Worm (Caenorhabditis elegans) whole organism, L2 larva: Measurements from ENCODE around the gene C05D11.8.
A peak's percentile ranks its signal among the peaks of the same experiment; 100 is the strongest.

Experiments
- C34F6.9 ChIP-seq: fragments of 150-350 bp; optimal IDR thresholded peaks from 2 replicates; lab custom pipeline; 2014; ENCODE audit warnings: missing biosample characterization, missing genetic modification characterization
- F13H6.1 ChIP-seq: sonication (generic microtip); optimal IDR thresholded peaks from 2 replicates; lab custom pipeline; 2016; ENCODE audit warnings: missing genetic modification characterization, missing compliant biosample characterization
- R02D3.7 ChIP-seq: fragments of 150-350 bp; optimal IDR thresholded peaks from 2 replicates; lab custom pipeline; 2014; ENCODE audit warnings: missing biosample characterization, missing genetic modification characterization
- Y55F3AM.14 ChIP-seq: fragments of 200-800 bp; sonication (Bioruptor generic); optimal IDR thresholded peaks from 2 replicates; lab custom pipeline; 2018; ENCODE audit warnings: mild to moderate bottlenecking, missing genetic modification characterization, missing compliant biosample characterization
- ZK546.5 ChIP-seq: sonication (generic microtip); optimal IDR thresholded peaks from 2 replicates; lab custom pipeline; 2017; ENCODE audit warnings: missing biosample characterization, missing genetic modification characterization
- alr-1 ChIP-seq: fragments of 150-350 bp; optimal IDR thresholded peaks from 2 replicates; lab custom pipeline; 2014; ENCODE audit warnings: missing biosample characterization, missing genetic modification characterization
- aly-2 ChIP-seq: fragments of 150-350 bp; optimal IDR thresholded peaks from 2 replicates; lab custom pipeline; 2014; ENCODE audit warnings: missing biosample characterization, missing genetic modification characterization
- ama-1 ChIP-seq: fragments of 150-350 bp; optimal IDR thresholded peaks from 2 replicates; lab custom pipeline; 2018; ENCODE audit warnings: inconsistent platforms
- blmp-1 ChIP-seq: sonication (generic microtip); optimal IDR thresholded peaks from 2 replicates; lab custom pipeline; 2017; ENCODE audit warnings: missing genetic modification characterization, mild to moderate bottlenecking, missing compliant biosample characterization, antibody characterized with exemption, moderate library complexity; ENCODE audit not compliant: insufficient read depth
- ceh-16 ChIP-seq: fragments of 150-350 bp; optimal IDR thresholded peaks from 2 replicates; lab custom pipeline; 2014; ENCODE audit warnings: missing biosample characterization, missing genetic modification characterization
- ceh-82 ChIP-seq: fragments of 150-350 bp; optimal IDR thresholded peaks from 2 replicates; lab custom pipeline; 2014; ENCODE audit warnings: missing biosample characterization, missing genetic modification characterization
- crh-2 ChIP-seq: sonication (generic microtip); optimal IDR thresholded peaks from 2 replicates; lab custom pipeline; 2017; ENCODE audit warnings: missing biosample characterization, missing genetic modification characterization
- dmd-4 ChIP-seq: sonication (generic microtip); optimal IDR thresholded peaks from 2 replicates; lab custom pipeline; 2017; ENCODE audit warnings: missing biosample characterization, missing genetic modification characterization
- egl-27 ChIP-seq: sonication (generic microtip); optimal IDR thresholded peaks from 3 replicates; lab custom pipeline; 2017; ENCODE audit warnings: missing biosample characterization, missing genetic modification reagents, missing genetic modification characterization
- elt-1 ChIP-seq: fragments of 150-350 bp; optimal IDR thresholded peaks from 2 replicates; lab custom pipeline; 2014; ENCODE audit warnings: missing biosample characterization, missing genetic modification characterization
- elt-3 ChIP-seq: sonication (generic microtip); optimal IDR thresholded peaks from 2 replicates; lab custom pipeline; 2017; ENCODE audit warnings: missing biosample characterization, missing genetic modification characterization
- fos-1 ChIP-seq: fragments of 150-350 bp; optimal IDR thresholded peaks from 2 replicates; lab custom pipeline; 2014; ENCODE audit warnings: missing biosample characterization, missing genetic modification characterization
- gmeb-1 ChIP-seq: fragments of 150-350 bp; optimal IDR thresholded peaks from 2 replicates; lab custom pipeline; 2014; ENCODE audit warnings: missing biosample characterization, missing genetic modification characterization
- lin-11 ChIP-seq: fragments of 150-350 bp; sonication (generic microtip); optimal IDR thresholded peaks from 2 replicates; lab custom pipeline; 2014; ENCODE audit warnings: missing biosample characterization, missing genetic modification characterization, inconsistent platforms, mixed read lengths
- lin-13 ChIP-seq: fragments of 150-350 bp; optimal IDR thresholded peaks from 2 replicates; lab custom pipeline; 2014; ENCODE audit warnings: missing biosample characterization, missing genetic modification reagents, missing genetic modification characterization
- lin-39 ChIP-seq: fragments of 150-350 bp; optimal IDR thresholded peaks from 2 replicates; lab custom pipeline; 2014; ENCODE audit warnings: missing biosample characterization, missing genetic modification reagents, missing genetic modification characterization
- lsy-2 ChIP-seq, 2 experiments: fragments of 150-350 bp in 1 of 2; sonication (generic microtip) in 1 of 2; optimal IDR thresholded peaks; 2 replicates each; lab custom pipeline; 2014 to 2017; ENCODE audit warnings: missing biosample characterization in 2 of 2, missing genetic modification characterization in 2 of 2
- mab-5 ChIP-seq: fragments of 150-350 bp; optimal IDR thresholded peaks from 2 replicates; lab custom pipeline; 2014; ENCODE audit warnings: missing biosample characterization, missing genetic modification characterization
- mbf-1 ChIP-seq: sonication (generic microtip); optimal IDR thresholded peaks from 2 replicates; lab custom pipeline; 2017; ENCODE audit warnings: missing biosample characterization, missing genetic modification characterization
- mdl-1 ChIP-seq, 2 experiments: fragments of 150-350 bp in 1 of 2; sonication (generic microtip) in 1 of 2; optimal IDR thresholded peaks; 2 replicates each; lab custom pipeline; 2017; ENCODE audit warnings: missing biosample characterization in 2 of 2, missing genetic modification characterization in 2 of 2
- nhr-10 ChIP-seq: sonication (generic microtip); optimal IDR thresholded peaks from 2 replicates; lab custom pipeline; 2017; ENCODE audit warnings: missing biosample characterization, missing genetic modification characterization
- nhr-11 ChIP-seq: fragments of 150-350 bp; optimal IDR thresholded peaks from 2 replicates; lab custom pipeline; 2014; ENCODE audit warnings: missing biosample characterization, missing genetic modification characterization
- nhr-12 ChIP-seq: fragments of 150-350 bp; optimal IDR thresholded peaks from 2 replicates; lab custom pipeline; 2014; ENCODE audit warnings: missing biosample characterization, missing genetic modification characterization
- nhr-129 ChIP-seq: fragments of 150-350 bp; optimal IDR thresholded peaks from 2 replicates; lab custom pipeline; 2014; ENCODE audit warnings: missing biosample characterization, missing genetic modification characterization
- nhr-21 ChIP-seq: fragments of 150-350 bp; optimal IDR thresholded peaks from 2 replicates; lab custom pipeline; 2014; ENCODE audit warnings: missing biosample characterization, missing genetic modification characterization
- nhr-23 ChIP-seq: fragments of 150-350 bp; optimal IDR thresholded peaks from 2 replicates; lab custom pipeline; 2014; ENCODE audit warnings: missing biosample characterization, missing genetic modification reagents, missing genetic modification characterization
- nhr-237 ChIP-seq: fragments of 150-350 bp; optimal IDR thresholded peaks from 2 replicates; lab custom pipeline; 2014; ENCODE audit warnings: missing biosample characterization, missing genetic modification characterization
- nhr-25 ChIP-seq: fragments of 150-350 bp; sonication (generic microtip); optimal IDR thresholded peaks from 3 replicates; lab custom pipeline; 2014; ENCODE audit warnings: missing biosample characterization, missing genetic modification characterization
- nhr-6 ChIP-seq: fragments of 150-350 bp; optimal IDR thresholded peaks from 2 replicates; lab custom pipeline; 2014; ENCODE audit warnings: missing biosample characterization, missing genetic modification characterization
- nhr-77 ChIP-seq: fragments of 150-350 bp; optimal IDR thresholded peaks from 2 replicates; lab custom pipeline; 2014; ENCODE audit warnings: missing biosample characterization, missing genetic modification characterization
- peb-1 ChIP-seq: fragments of 150-350 bp; optimal IDR thresholded peaks from 2 replicates; lab custom pipeline; 2014; ENCODE audit warnings: missing biosample characterization, missing genetic modification characterization
- sem-4 ChIP-seq: fragments of 150-350 bp; optimal IDR thresholded peaks from 2 replicates; lab custom pipeline; 2014; ENCODE audit warnings: missing biosample characterization, missing genetic modification reagents, missing genetic modification characterization
- skn-1 ChIP-seq: sonication (generic microtip); optimal IDR thresholded peaks from 2 replicates; lab custom pipeline; 2017; ENCODE audit warnings: missing biosample characterization, missing genetic modification characterization
- sma-3 ChIP-seq: sonication (generic microtip); optimal IDR thresholded peaks from 2 replicates; lab custom pipeline; 2016; ENCODE audit warnings: missing genetic modification reagents, missing genetic modification characterization, missing compliant biosample characterization
- sma-9 ChIP-seq, 2 experiments: fragments of 150-350 bp in 1 of 2; sonication (generic microtip) in 1 of 2; optimal IDR thresholded peaks; 2 replicates each; lab custom pipeline; 2014 to 2016; ENCODE audit warnings: missing genetic modification characterization in 2 of 2, mild to moderate bottlenecking in 1 of 2, missing biosample characterization in 1 of 2, missing compliant biosample characterization in 1 of 2, missing genetic modification reagents in 1 of 2, moderate library complexity in 1 of 2
- snpc-4 ChIP-seq: fragments of 150-350 bp; optimal IDR thresholded peaks from 2 replicates; lab custom pipeline; 2014; ENCODE audit warnings: missing biosample characterization, missing genetic modification characterization
- unc-39 ChIP-seq: fragments of 150-350 bp; optimal IDR thresholded peaks from 2 replicates; lab custom pipeline; 2014; ENCODE audit warnings: missing biosample characterization, missing genetic modification characterization
- unc-55 ChIP-seq: fragments of 150-350 bp; sonication (generic microtip); optimal IDR thresholded peaks from 3 replicates; lab custom pipeline; 2014; ENCODE audit warnings: missing biosample characterization, missing genetic modification reagents, missing genetic modification characterization
- unc-62 ChIP-seq: fragments of 150-350 bp; optimal IDR thresholded peaks from 2 replicates; lab custom pipeline; 2014; ENCODE audit warnings: missing biosample characterization, missing genetic modification reagents, missing genetic modification characterization
- zag-1 ChIP-seq: fragments of 150-350 bp; optimal IDR thresholded peaks from 2 replicates; lab custom pipeline; 2014; ENCODE audit warnings: missing biosample characterization, missing genetic modification characterization
- ztf-1 ChIP-seq: fragments of 200-800 bp; sonication (Bioruptor generic); conservative IDR thresholded peaks from 2 replicates; pipeline ENCODE4 v1.3.6; 2022; ENCODE audit warnings: missing genetic modification characterization, missing compliant biosample characterization
- ztf-11 ChIP-seq: sonication (generic microtip); optimal IDR thresholded peaks from 2 replicates; lab custom pipeline; 2017; ENCODE audit warnings: missing biosample characterization, missing genetic modification characterization
- ztf-4 ChIP-seq: fragments of 150-350 bp; optimal IDR thresholded peaks from 2 replicates; lab custom pipeline; 2014; ENCODE audit warnings: missing biosample characterization, missing genetic modification characterization

C05D11.8 gene

DNA sequence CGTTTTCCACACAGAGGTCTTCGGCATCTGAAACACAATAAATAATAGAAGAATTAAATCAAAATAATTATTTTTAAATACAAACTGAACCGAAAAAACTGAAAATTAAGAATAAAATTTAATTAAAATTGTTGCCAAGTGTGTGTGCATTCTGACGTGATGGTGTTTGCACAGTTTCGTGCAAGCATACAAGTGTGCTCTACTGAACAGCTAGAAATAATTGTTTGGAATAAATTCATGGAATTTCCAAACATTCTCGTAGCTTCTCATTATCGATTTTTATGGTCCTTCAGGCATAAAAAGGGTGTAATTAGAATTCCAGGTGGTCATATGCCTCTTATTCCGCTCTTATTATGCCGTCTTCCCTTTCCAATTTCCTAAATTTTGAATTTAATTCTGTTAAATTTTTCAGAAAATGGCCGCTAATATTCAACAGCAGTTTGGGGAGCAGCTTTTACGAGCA is 4.7 kb upstream of the C05D11.8 start, which contains the start of the genes mrps-17 and txdc-9:
TSS of gene mrps-17 (minus strand) at position 33 of the 463 bp plus-strand sequence.
TSS of gene txdc-9 (plus strand) at position 413 of the 463 bp plus-strand sequence.
- peak; percentile 37 for TF ChIP-seq lin-11 (tag; lab: Kevin White, UChicago)
- no peak for TF ChIP-seq snpc-4 (tag; lab: Kevin White, UChicago)
- no peak for TF ChIP-seq ama-1 (lab: Kevin White, UChicago)
- peak; percentile 60 for TF ChIP-seq F13H6.1
- TF ChIP-seq Y55F3AM.14 (GFP tag; lab: Kevin White, UChicago) = no peak
- TF ChIP-seq nhr-6 (tag; lab: Kevin White, UChicago) = peak; percentile 58
- TF ChIP-seq unc-62 (GFP tag; lab: Kevin White, UChicago) = no peak
- TF ChIP-seq elt-1 (tag; lab: Kevin White, UChicago) = no peak
- TF ChIP-seq ztf-1 (GFP tag; lab: Robert Waterston, UW) = no peak
- peak; percentile 89 for TF ChIP-seq crh-2 (tag; lab: Kevin White, UChicago)
- peak; percentile 60 for TF ChIP-seq fos-1 (tag; lab: Kevin White, UChicago)
- no peak for TF ChIP-seq unc-39
- no peak for TF ChIP-seq mbf-1
- peak; percentile 67 to 90 for TF ChIP-seq lsy-2 (tag; optimal IDR thresholded peaks at IDR 0.05; lab: Kevin White, UChicago)
- no peak for TF ChIP-seq nhr-77 (tag; lab: Kevin White, UChicago)
- no peak for TF ChIP-seq nhr-23 (tag; lab: Kevin White, UChicago)
- TF ChIP-seq nhr-12 (tag; lab: Kevin White, UChicago) = no peak
- peak; percentile 71 for TF ChIP-seq gmeb-1 (tag; lab: Kevin White, UChicago)
- no peak for TF ChIP-seq aly-2 (tag; lab: Kevin White, UChicago)
- TF ChIP-seq C34F6.9 (tag; lab: Kevin White, UChicago) = peak; percentile 97
- no peak for TF ChIP-seq skn-1 (tag; lab: Kevin White, UChicago)
- no peak for TF ChIP-seq nhr-237
- TF ChIP-seq dmd-4 (tag; lab: Kevin White, UChicago) = no peak
- peak; percentile 97 for TF ChIP-seq unc-55
- peak; percentile 31 for TF ChIP-seq zag-1 (tag; lab: Kevin White, UChicago)
- no peak for TF ChIP-seq ZK546.5 (tag; lab: Kevin White, UChicago)
- peak; percentile 65 for TF ChIP-seq sma-3 (GFP tag; lab: Kevin White, UChicago)
- no peak for TF ChIP-seq peb-1
- peak; percentile 47 for TF ChIP-seq nhr-21 (tag; lab: Kevin White, UChicago)
- no peak for TF ChIP-seq ceh-82 (tag; lab: Kevin White, UChicago)
- peak; percentile 75 for TF ChIP-seq sma-9 (GFP tag; optimal IDR thresholded peaks at IDR 0.05; lab: Kevin White, UChicago)
- no peak for TF ChIP-seq sma-9 (tag; optimal IDR thresholded peaks at IDR 0.05; lab: Kevin White, UChicago)
- TF ChIP-seq sem-4 (tag; lab: Kevin White, UChicago) = peak; percentile 83
- TF ChIP-seq nhr-11 (tag; lab: Kevin White, UChicago) = peak; percentile 6
- TF ChIP-seq nhr-129 (tag; lab: Kevin White, UChicago) = peak; percentile 74
- no peak for TF ChIP-seq lin-13 (GFP tag; lab: Kevin White, UChicago)
- TF ChIP-seq ztf-4 (tag; lab: Kevin White, UChicago) = peak; percentile 38
- no peak for TF ChIP-seq mdl-1 (tag; optimal IDR thresholded peaks at IDR 0.05; lab: Kevin White, UChicago)
- TF ChIP-seq ceh-16 (tag; lab: Kevin White, UChicago) = no peak
- no peak for TF ChIP-seq nhr-10 (tag; lab: Kevin White, UChicago)
- TF ChIP-seq nhr-25 (tag; lab: Kevin White, UChicago) = no peak
- TF ChIP-seq ztf-11 (tag; lab: Kevin White, UChicago) = no peak
- TF ChIP-seq elt-3 (tag; lab: Kevin White, UChicago) = no peak
- peak; percentile 94 for TF ChIP-seq alr-1 (tag; lab: Kevin White, UChicago)
- peak; percentile 13 for TF ChIP-seq egl-27
- TF ChIP-seq mab-5 (tag; lab: Kevin White, UChicago) = peak; percentile 64
- TF ChIP-seq R02D3.7 (tag; lab: Kevin White, UChicago) = no peak
- no peak for TF ChIP-seq blmp-1
- TF ChIP-seq lin-39 (tag; lab: Kevin White, UChicago) = no peak
